Worm (Caenorhabditis elegans): ENCODE results near the gene F15E6.4.

Gene F15E6.4

DNA sequence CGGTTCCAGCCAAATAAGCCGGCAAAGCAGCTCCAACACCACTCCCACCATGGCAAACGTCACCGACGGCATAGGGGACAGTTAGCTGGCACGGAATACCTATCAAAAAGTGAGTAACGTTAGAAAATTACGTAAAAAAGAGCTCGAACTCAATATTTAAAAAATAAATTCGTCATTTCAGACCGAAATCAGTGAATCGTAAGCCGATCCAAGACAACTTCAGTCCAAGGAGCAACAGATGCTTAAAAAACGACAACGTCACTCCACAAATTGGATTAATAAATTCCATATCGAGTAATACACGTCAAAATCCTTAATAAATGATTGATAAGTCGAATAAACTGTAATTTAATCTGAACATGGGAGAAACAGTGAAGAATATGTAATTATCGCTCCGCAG is 15.0 kb downstream of the F15E6.4 start:
- TF ChIP-seq nhr-77 (tag; optimal IDR thresholded peaks at IDR 0.05) (no peak), aly-2 (tag; optimal IDR thresholded peaks at IDR 0.05) (no peak), unc-39 (tag; optimal IDR thresholded peaks at IDR 0.05) (no peak), daf-12 (tag; optimal IDR thresholded peaks at IDR 0.05) (no peak), ama-1 (optimal IDR thresholded peaks at IDR 0.05) (no peak), jun-1 (tag; optimal IDR thresholded peaks at IDR 0.05) (no peak), snpc-4 (tag; optimal IDR thresholded peaks at IDR 0.05) (no peak), pha-4 (tag; optimal IDR thresholded peaks at IDR 0.05) (no peak)

DNA sequence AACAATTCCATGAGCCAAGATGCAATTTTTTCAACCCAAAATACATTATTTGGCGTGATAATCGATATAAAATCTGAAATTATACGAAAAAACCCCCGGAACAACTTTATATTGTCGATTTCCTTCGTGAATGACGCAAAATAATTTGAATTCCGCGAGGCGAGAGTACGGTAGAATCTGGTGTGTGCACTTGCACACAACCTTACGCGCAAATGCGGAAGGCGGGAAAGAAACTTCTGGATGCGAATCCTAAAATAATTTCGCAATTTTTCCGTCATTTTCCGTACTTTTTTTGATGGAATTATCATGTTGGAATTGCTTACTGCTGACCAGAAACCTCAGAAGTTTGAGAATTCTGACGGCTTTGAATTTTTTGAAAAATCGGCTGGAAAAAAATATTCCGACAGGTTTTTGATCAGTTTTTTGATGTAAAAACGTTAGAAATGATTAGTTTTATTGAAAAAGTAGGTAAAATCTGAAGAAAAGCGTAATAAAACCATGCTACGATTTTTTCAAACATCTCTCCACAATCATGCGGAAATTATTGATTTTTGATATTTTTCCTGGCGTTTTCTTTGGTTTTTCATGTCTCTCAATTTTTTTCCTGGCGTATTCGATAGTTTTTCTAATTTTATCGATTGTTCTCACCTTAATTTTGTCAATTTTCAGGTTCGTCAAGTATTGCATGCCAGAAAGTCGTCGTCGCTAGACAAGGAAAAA is 16.1 kb downstream of the F15E6.4 start, which contains the start of gene set-9:
Gene set-9, plus strand, starts transcription at position 670 of the 720 bp plus-strand sequence.
- no peak for TF ChIP-seq tbx-2 (tag; optimal IDR thresholded peaks at IDR 0.05)
- TF ChIP-seq unc-39 (tag; optimal IDR thresholded peaks at IDR 0.05) = no peak
- no peak for TF ChIP-seq nhr-28 (tag; optimal IDR thresholded peaks at IDR 0.05)
- TF ChIP-seq ceh-16 (tag; optimal IDR thresholded peaks at IDR 0.05) = no peak
- no peak for TF ChIP-seq lin-15B (tag; optimal IDR thresholded peaks at IDR 0.05)
- no peak for TF ChIP-seq nhr-67 (tag; optimal IDR thresholded peaks at IDR 0.05)
- no peak for TF ChIP-seq ceh-82 (tag; optimal IDR thresholded peaks at IDR 0.05)

DNA sequence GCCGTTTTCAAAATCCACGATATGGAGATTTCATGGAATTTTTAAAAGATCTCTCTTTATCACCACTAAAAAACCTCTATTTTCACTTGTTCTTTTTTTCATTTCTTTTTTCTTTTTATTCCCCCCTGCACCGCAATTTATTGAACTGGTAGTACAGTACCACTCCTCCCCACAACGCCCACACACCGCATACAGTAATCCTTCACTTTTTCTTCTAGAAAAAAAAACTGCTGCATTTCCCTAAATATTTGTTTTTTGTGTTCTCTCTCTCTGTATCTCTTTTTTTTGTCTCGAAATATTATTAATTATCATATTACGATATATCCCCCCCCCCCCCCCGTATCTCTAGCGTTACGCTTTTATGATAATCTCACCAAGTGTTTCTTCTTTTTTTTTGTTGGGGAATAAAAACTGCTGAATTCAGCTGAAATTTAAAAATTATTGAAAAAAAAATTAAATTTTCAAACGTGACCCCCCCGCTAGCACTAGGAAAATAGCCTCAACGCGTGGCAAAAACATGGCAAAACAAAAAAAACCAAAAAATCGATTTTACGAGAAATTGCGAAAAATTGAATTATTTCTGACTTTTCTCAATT is 25.6 kb downstream of the F15E6.4 start, which contains the start of gene Y24D9B.1:
Gene Y24D9B.1, plus strand, starts transcription at position 546 of the 596 bp plus-strand sequence.
- TF ChIP-seq eor-1 (tag; optimal IDR thresholded peaks at IDR 0.05) (no peak), egl-5 (tag; optimal IDR thresholded peaks at IDR 0.05) (no peak), ceh-28 (tag; optimal IDR thresholded peaks at IDR 0.05) (no peak), aly-2 (tag; optimal IDR thresholded peaks at IDR 0.05) (no peak), ceh-16 (tag; optimal IDR thresholded peaks at IDR 0.05) (no peak), pha-4 (tag; optimal IDR thresholded peaks at IDR 0.05) (no peak), nhr-25 (tag; optimal IDR thresholded peaks at IDR 0.05) (no peak), ceh-82 (tag; optimal IDR thresholded peaks at IDR 0.05) (no peak), lin-15B (tag; optimal IDR thresholded peaks at IDR 0.05) (no peak), ztf-4 (tag; optimal IDR thresholded peaks at IDR 0.05) (no peak), mml-1 (tag; optimal IDR thresholded peaks at IDR 0.05) (no peak), elt-2 (tag; optimal IDR thresholded peaks at IDR 0.05) (no peak), nhr-12 (tag; optimal IDR thresholded peaks at IDR 0.05) (no peak)

DNA sequence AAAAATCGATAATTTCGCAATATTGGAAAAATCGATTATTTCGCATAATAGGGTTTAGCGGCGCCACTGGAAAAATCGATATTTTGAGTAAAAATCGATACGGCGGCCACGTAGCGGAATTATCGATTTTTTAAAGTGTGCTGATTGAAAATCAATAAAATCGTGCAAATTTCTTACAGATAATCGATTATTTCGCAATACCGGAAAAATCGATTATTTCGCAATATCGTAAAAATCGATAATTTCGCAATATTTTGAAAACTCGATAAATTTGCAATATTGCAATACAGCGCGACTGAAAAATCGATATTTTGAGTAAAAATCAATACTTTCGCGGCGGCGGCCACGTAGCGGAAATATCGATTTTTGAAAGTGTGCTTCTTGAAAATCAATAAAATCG is 26.4 kb downstream of the F15E6.4 start:
- TF ChIP-seq ceh-28 (tag; optimal IDR thresholded peaks at IDR 0.05) (peak; percentile 96), lin-39 (tag; optimal IDR thresholded peaks at IDR 0.05) (no peak)

DNA sequence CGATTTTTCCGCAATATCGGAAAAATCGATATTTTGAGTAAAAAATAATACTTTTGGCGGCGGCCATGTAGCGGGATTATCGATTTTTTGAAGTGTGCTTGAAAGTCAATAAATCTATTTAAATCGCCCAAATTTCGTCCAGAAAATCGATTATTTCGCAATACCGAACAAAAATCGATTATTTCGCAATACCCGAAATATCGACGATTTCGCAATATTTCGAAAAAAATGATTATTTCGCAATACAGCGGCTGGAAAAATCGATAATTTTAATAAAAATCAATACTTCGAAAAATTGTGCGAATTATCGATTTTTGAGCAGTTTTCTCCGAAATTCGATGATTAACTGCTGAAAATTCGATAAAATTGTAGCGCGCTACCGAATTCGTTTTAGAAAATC is 26.8 kb downstream of the F15E6.4 start:
- TF ChIP-seq elt-3 (tag; optimal IDR thresholded peaks at IDR 0.05) = no peak
- no peak for TF ChIP-seq pqm-1 (tag; optimal IDR thresholded peaks at IDR 0.05)
- no peak for TF ChIP-seq lsy-12 (tag; optimal IDR thresholded peaks at IDR 0.05)
- TF ChIP-seq nhr-67 (tag; optimal IDR thresholded peaks at IDR 0.05) = no peak
- no peak for TF ChIP-seq nhr-28 (tag; optimal IDR thresholded peaks at IDR 0.05)
- no peak for TF ChIP-seq daf-12 (tag; optimal IDR thresholded peaks at IDR 0.05)
- no peak for TF ChIP-seq aly-2 (tag; optimal IDR thresholded peaks at IDR 0.05)
- no peak for TF ChIP-seq egl-27 (tag; optimal IDR thresholded peaks at IDR 0.05)
- TF ChIP-seq fkh-2 (tag; optimal IDR thresholded peaks at IDR 0.05) = no peak
- no peak for TF ChIP-seq nhr-23 (tag; optimal IDR thresholded peaks at IDR 0.05)
- TF ChIP-seq nhr-76 (tag; optimal IDR thresholded peaks at IDR 0.05) = no peak
- TF ChIP-seq eor-1 (tag; optimal IDR thresholded peaks at IDR 0.05) = no peak

DNA sequence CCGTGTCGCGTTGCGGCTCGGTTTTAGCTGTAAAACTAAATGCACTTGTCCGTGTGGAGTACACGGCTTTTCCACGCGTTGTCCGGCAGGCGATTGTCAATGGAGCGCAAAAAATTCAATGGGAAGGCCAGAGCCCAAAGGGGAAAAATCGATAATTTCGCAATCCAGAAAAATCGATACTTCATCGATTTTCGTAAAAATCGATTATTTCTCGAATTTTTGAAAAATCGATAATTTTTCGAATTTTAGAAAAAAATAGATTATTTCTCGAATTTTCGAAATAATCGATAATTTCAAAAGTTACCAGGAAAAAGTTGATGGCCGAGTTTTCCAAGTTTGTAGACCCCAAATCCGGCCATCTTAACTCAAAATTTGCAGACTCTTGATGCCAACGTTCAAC is 28.2 kb downstream of the F15E6.4 start:
- peak; percentile 92 for TF ChIP-seq ceh-28 (tag; optimal IDR thresholded peaks at IDR 0.05)
- no peak for TF ChIP-seq snpc-4 (tag; optimal IDR thresholded peaks at IDR 0.05)
